Fruit fly (Drosophila melanogaster) ovary, adult (tissue): ENCODE results near the gene CG42780.

Source experiments
- CG17801 ChIP-seq: fragments of 200-800 bp; optimal IDR thresholded peaks from 2 replicates; lab custom pipeline; 2019; ENCODE audit warnings: missing biosample characterization, mild to moderate bottlenecking, missing genetic modification characterization, moderate library complexity; ENCODE audit not compliant: partially characterized antibody

Gene CG42780

DNA sequence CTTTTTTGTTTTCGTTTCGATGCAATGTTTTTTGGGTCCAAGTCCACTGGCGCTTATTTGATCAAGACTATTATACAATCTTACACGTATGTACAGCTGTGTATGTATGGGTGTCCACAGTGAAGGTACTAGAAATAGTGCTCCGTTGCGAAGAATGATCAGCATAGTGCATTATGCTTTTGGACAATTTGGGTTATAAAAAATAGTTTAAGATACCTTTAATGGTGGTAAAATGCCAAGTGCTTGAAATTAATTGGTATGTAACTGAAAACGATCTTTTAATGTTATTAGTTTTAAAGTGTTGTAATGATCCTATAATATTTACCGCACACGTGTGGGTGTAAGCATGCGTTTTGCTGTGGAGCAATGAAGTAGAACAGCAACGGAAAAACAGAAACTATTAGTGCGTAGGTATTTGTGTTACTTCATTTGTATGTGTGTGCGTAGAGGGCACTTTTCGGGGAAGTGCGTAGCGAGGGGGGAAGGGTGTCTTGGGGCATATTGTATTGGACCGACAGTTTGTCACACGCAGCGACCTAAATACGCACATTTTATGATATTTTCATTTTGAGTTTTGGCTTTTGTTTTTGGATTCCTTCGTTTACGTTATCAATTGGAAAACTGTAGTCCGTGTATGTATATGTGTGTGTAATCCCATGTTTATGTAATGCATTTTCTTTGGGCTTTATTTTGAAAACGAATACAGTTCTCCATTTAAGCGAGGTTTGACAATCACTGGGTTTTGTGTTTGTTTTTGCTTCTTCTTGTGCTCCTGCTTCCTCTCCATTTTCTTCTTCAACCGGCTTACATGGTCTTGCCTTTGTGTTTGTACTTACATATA lies 4.3 kb upstream of the CG42780 start:
- TF ChIP-seq CG17801 (GFP tag; lab: Kevin White, UChicago): peak; percentile 57

DNA sequence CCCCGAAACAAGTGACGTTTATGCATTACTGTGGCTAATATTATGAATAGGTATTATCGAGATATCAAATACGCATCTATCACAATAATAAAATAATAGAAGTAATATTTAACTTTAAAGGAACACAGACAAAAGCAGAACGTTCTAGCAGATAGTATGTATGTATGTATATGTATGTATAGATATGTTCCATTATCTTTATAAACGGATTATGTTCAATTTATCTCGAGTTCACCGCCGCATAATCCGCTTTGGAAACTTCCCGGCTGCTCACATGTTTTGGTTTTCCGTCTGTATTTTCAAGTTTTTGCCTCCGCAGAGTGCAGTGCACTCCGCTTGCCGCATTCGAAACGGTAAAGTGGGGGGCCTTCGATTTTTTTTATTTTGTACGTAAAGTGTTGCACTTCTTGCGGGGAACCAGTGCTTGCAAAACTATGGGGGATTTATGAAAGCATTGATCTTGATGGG lies 3.6 kb upstream of the CG42780 start:
- TF ChIP-seq CG17801 (GFP tag; lab: Kevin White, UChicago): no peak

DNA sequence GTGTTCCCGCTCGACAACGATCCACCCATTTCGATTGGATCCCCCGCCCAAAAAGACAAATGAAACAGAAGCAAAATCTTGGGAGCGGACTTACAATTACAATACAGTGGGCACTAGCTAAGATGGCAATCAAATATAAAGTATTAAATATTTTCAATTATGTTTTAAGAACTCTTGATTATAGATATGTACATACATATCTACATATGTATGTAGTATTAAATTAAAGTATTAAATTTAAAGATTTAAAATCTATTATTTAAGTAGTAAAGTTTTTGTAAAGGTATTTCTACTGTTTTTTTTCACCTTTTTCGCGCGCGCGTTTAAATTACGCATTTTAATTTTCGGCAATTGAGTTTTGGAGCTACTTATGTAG lies 2.8 kb upstream of the CG42780 start:
- peak; percentile 83 for TF ChIP-seq CG17801 (GFP tag; lab: Kevin White, UChicago)

DNA sequence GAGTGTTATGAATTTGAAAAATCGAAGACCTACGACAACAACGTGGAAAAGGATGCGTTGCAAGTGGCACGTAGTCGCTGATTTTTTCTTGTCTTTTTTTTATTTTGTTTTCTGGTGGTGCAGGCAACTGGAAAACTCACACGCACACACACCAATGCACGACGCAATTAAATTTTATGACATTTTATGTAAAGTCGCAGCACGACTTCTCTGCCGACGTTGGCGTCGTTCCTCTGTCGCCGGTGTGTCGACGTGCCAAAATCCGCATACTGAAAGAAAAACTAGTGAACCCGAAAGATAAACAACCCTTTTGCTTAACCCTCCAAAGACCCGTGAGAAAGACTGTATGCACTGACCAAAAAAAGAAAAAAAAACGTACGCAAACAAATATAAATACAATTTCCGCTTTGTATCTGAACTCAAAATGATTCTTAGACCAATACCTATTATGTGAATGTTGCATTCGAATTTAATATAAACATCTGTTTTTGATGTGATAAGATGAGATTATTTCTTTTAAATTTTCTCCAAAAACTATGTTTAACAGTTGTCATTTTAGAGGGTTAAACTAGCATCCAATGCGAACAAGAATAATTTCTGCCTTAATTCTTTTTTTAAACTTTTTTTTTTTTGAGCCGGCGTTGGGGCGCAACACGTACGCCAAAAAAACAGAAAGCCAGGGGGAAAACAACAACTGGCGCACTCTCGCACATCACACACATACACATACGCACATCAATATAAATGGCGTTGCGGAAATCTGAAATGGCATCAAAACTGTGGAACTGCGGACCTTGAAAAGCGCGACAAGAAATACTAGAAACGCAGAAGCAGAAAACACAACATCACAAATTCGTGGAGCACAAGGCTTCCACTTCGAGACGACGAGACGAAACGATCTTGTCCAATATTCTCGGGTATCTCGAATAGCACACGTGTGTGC lies 2.1 kb upstream of the CG42780 start:
- peak; percentile 32 for TF ChIP-seq CG17801 (GFP tag; lab: Kevin White, UChicago)

DNA sequence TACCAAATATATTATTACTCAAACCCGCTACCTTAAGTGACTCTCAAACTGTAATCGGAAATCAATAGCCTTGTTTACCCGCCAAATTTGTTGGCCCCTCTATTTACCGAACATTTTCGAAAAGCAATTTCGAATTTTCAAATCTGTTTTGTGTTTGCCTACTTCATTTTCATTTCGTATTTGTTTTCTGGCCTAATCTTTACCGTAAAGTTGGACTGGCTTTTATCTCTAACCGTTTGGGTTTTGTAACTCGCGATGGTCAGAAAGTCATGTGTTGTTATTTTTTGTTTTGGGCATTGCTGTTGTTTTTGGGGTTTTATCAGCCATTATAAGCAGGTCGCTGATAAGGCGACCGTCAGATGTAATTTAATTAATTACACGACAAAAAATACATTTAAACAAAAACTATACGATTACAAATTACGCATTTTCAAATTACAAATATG lies 1.3 kb upstream of the CG42780 start:
- TF ChIP-seq CG17801 (GFP tag; lab: Kevin White, UChicago): no peak

DNA sequence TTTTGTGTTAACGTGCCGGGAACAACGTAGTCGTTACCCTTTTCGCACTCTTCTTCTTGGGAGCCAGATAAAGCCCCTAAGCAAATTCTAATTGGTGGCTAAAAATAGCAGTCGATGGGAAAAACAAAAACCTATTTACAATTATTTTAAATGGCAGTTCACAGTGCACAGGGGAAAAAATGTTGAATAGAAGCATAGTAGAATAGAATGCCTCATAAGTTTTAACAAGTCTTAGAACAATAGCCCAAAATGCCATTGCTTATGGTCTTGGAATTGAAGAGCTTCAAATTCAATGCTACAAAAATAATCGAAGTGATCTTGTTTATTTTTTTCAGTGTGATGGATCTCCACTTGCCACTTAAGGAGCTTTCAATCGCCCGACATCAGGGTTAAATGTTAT lies 502 bp upstream of the CG42780 start:
- no peak for TF ChIP-seq CG17801 (GFP tag; lab: Kevin White, UChicago)

DNA sequence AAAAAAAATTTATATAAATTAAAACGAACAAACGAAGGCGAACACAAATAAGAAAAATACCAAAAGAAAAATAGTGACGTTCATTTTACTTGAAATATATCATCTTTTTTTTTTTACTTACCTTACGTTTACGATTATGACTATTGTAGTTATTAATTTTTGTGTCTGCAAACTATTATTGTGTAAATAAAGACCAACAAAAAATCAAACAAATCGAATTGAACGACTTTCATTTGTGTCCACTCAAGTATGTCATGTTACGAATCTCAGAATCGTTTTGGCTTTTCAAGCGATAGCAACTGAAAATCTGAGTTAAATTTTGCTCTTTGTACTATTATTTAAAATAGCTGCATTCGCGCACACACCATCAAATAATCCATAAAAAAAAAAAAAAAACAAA lies 3.2 kb downstream of the CG42780 start, which contains the start of gene Acsf3:
Acsf3 (plus strand) TSS at position 301 of the 400 bp plus-strand sequence.
- no peak for TF ChIP-seq CG17801 (GFP tag; lab: Kevin White, UChicago)

DNA sequence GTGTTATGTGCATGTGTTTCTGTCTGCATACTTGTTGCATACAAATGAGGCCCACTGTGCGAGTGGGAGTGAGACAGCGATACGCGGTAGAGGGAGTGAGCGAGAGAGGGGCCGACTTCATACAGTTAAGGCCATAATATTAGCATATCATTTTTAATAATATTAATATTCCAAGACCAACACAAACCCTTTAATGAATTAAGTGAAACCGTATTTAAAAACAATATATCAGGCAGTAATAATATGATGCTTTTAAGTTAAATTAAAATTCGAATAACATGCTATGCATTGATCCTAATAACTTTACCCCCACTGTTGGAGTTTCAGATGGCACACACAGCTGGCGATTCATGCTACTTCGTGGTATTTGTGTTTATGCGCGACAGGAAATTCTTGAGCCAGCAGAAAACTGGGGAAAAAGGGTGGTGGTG lies 7.2 kb downstream of the CG42780 start:
- TF ChIP-seq CG17801 (GFP tag; lab: Kevin White, UChicago): peak; percentile 98

DNA sequence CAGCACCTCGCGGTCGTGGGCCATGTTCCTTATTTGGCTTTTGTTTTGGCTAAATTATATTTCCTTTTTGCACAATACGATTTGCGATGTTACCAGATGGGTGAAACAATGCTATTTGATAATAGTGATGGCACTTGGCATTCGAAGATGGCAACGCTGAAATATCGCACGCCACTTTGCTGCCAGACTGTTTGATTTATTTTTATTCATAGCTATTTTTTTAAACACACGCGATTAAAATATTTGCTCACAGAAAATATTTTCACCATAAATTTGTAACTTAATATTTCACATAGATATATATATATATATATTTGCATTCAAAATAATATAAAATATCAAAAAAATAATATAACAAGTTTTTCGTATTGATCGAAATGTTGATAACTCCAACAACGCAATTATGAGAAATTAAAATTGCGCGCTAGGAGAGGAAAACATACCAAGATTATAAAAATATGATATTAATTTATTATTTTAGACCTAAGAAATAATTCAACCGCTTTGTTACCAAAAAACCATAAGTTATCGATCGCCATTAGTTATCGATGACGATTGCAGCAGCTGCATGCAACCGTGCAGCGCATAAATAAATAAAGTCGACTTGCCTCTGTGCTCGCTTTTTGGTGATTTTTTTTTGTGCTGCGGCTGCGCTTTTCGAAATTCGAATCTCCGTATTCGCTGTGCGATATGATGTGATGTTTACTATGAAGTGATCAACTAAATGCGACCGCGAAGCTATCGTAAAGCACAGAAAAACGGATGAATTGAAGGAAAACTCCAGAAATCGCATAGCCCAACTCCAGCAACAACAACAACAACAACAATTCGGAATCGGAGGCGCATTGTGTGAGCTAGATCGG lies 8.1 kb downstream of the CG42780 start, which contains the start of the genes Atg5 and Dok:
Atg5 (minus strand) TSS at position 122 of the 863 bp plus-strand sequence.
Dok (plus strand) TSS at position 566 of the 863 bp plus-strand sequence.
- no peak for TF ChIP-seq CG17801 (GFP tag; lab: Kevin White, UChicago)

DNA sequence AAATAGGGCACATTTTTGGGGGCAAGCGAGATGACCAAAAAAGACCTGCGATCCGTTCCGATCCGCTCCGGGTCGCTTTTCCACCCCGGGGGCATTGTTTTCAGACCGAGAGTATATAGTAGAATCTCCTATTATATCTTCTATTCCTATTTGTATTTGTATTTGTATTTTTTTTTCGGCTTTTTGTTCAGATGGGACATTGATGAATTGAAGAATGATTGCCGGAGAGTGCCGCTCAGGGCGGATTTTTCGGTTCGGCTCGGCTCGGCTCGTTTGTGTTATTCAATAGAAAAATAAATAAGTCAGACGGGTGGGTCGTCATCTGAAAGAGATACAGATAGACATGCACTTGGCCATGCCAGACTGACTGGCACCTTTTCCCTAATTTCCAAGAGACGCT lies 10.2 kb downstream of the CG42780 start:
- no peak for TF ChIP-seq CG17801 (GFP tag; lab: Kevin White, UChicago)

DNA sequence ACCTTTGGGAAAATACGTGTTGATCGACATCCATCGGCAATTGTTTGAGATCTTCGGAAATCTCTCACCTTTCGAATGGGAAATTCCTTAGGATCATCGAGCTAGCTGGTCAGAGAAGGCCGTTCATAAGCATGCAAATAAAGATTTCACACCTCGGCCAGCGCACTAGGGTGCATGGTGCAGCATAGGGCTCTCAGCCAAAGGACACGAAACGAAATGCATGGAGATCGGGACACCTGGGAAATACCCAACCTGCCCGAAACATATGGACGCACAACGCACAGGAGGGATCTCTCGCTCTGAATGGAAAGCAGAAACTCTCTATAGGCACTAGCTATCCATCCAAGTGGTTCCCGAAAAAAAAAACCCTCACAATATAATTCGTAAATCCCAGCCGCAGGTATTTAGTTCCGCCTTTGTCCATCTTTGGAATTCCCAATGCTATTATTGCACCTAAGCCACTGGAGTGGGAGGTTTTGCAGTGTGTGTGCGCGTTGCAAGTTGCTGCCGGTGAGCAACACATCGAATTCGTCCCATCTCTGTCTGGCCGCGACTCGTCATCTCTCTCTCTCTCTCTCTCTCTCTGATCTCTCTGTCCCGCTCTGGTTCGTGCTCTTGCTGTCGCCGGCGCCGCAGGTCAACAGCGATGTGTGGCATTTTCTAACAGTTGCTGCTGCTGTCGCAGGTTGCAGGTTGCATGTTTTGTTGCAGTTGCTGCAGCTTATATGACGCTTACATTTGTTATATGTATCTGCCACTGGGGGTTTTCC lies 11.4 kb downstream of the CG42780 start:
- TF ChIP-seq CG17801 (GFP tag; lab: Kevin White, UChicago): no peak

DNA sequence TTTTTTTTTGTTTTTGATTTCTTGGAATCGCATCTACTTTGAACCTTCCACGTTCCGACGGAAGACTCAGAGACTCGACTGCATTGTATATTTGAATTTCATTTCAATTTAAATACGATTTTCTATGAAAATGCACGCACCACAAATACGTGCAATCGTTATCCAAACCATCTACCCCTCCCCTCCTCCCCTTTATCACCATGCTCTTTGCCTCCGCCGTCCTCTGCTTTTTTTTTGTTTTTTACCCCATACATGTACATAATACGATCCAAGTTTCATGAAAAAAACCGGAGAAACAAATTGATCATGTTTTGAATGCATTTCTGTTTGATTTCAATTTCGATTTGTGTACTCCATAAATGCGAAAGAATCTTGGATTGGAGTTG lies 12.3 kb downstream of the CG42780 start:
- TF ChIP-seq CG17801 (GFP tag; lab: Kevin White, UChicago): no peak

DNA sequence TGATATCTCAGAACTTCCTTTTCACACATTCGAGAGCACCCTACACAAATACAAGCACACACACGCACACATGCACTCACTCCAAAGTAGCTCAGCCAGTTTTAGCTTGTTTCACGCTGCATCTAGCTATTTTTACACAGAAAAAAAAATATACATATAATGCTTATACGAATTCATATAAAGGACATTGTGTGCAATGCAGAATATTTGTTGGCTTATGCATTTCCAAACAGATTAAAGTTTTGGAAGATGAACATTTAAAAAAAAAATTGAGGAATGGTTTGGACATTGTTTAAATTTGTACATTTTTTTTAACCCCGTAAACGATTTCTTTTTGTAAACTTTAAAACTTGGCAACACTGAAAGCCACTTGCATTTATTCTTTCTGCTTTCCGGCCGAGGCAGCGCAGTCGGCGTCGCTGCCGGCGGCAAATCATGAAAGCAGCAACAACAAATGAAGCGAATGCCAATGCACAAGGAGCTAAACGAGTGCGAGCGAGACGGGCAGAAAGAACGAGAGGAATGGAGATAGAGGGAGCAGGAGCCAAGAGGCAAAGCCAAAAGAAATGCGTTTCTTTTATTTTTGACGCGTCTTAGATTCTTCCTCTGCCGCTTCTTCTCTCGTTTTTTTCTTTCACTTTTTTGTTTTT lies 12.8 kb downstream of the CG42780 start:
- peak; percentile 55 for TF ChIP-seq CG17801 (GFP tag; lab: Kevin White, UChicago)
